Fruit fly (Drosophila melanogaster) whole organism, embryonic: ENCODE data around the gene CG2875.

Source experiments
- ATbp ChIP-seq: fragments of 200-800 bp; sonication (Bioruptor generic); optimal IDR thresholded peaks from 2 replicates; lab custom pipeline; 2017; ENCODE audit warnings: missing biosample characterization, mild to moderate bottlenecking, missing genetic modification characterization, missing genetic modification reagents
- C15 ChIP-seq: fragments of 200-800 bp; sonication (Bioruptor generic); IDR thresholded peaks from 3 replicates; pipeline ENCODE4 v1.3.6; 2022; ENCODE audit warnings: missing biosample characterization, missing genetic modification characterization
- CG10274 ChIP-seq: fragments of 200-800 bp; sonication (Bioruptor generic); optimal IDR thresholded peaks from 3 replicates; lab custom pipeline; 2017; ENCODE audit warnings: missing biosample characterization, mild to moderate bottlenecking, missing genetic modification characterization
- CG10366 ChIP-seq: fragments of 200-800 bp; sonication (Bioruptor generic); IDR thresholded peaks from 2 replicates; pipeline ENCODE4 v1.3.6; 2022; ENCODE audit warnings: missing biosample characterization, missing genetic modification characterization
- CG10979 ChIP-seq: fragments of 200-800 bp; sonication (Bioruptor generic); optimal IDR thresholded peaks from 2 replicates; lab custom pipeline; 2018; ENCODE audit warnings: missing biosample characterization, mild to moderate bottlenecking, missing genetic modification characterization, moderate library complexity
- CG11398 ChIP-seq: fragments of 200-800 bp; sonication (Bioruptor generic); optimal IDR thresholded peaks from 2 replicates; lab custom pipeline; 2016; ENCODE audit warnings: missing biosample characterization, missing genetic modification characterization
- CG13894 ChIP-seq: fragments of 200-800 bp; sonication (Bioruptor generic); optimal IDR thresholded peaks from 3 replicates; lab custom pipeline; 2018; ENCODE audit warnings: missing biosample characterization, mild to moderate bottlenecking, missing genetic modification characterization, moderate library complexity
- CG14667 ChIP-seq: fragments of 200-800 bp; sonication (Bioruptor generic); IDR thresholded peaks from 2 replicates; pipeline ENCODE4 v1.3.6; 2022; ENCODE audit warnings: missing biosample characterization, missing genetic modification characterization
- CG16863 ChIP-seq: fragments of 200-800 bp; sonication (Bioruptor generic); optimal IDR thresholded peaks from 3 replicates; lab custom pipeline; 2016; ENCODE audit warnings: missing biosample characterization, missing genetic modification characterization
- CG17361 ChIP-seq: fragments of 200-800 bp; sonication (Bioruptor generic); IDR thresholded peaks from 3 replicates; pipeline ENCODE4 v1.3.6; 2022; ENCODE audit warnings: missing biosample characterization, missing genetic modification characterization
- CG18599 ChIP-seq: fragments of 200-800 bp; sonication (Bioruptor generic); optimal IDR thresholded peaks from 3 replicates; lab custom pipeline; 2017; ENCODE audit warnings: missing biosample characterization, missing genetic modification characterization, mild to moderate bottlenecking, moderate library complexity, missing genetic modification reagents
- CG2712 ChIP-seq: fragments of 200-800 bp; optimal IDR thresholded peaks from 3 replicates; lab custom pipeline; 2019; ENCODE audit warnings: missing biosample characterization, mild to moderate bottlenecking, missing genetic modification characterization, moderate library complexity
- CG30403 ChIP-seq: fragments of 200-800 bp; sonication (Bioruptor generic); optimal IDR thresholded peaks from 3 replicates; lab custom pipeline; 2016; ENCODE audit warnings: missing biosample characterization, missing genetic modification characterization
- CG32532 ChIP-seq: fragments of 200-800 bp; sonication (Bioruptor generic); IDR thresholded peaks from 2 replicates; pipeline ENCODE4 v1.3.6; 2022; ENCODE audit warnings: missing biosample characterization, missing genetic modification characterization
- CG4328 ChIP-seq: fragments of 200-800 bp; sonication (Bioruptor generic); optimal IDR thresholded peaks from 3 replicates; lab custom pipeline; 2017; ENCODE audit warnings: missing biosample characterization, missing genetic modification reagents, missing genetic modification characterization
- CG5953 ChIP-seq: fragments of 200-800 bp; sonication (Bioruptor generic); IDR thresholded peaks from 2 replicates; pipeline ENCODE4 v1.3.6; 2022; ENCODE audit warnings: missing biosample characterization, missing genetic modification characterization
- CG7556 ChIP-seq: fragments of 200-800 bp; sonication (Bioruptor generic); optimal IDR thresholded peaks from 2 replicates; lab custom pipeline; 2017; ENCODE audit warnings: missing biosample characterization, mild to moderate bottlenecking, missing genetic modification characterization
- CG7745 ChIP-seq: fragments of 200-800 bp; sonication (Bioruptor generic); optimal IDR thresholded peaks from 2 replicates; lab custom pipeline; 2018; ENCODE audit warnings: missing biosample characterization, mild to moderate bottlenecking, missing genetic modification characterization, moderate library complexity
- CG7963 ChIP-seq: fragments of 200-800 bp; sonication (Bioruptor generic); IDR thresholded peaks from 3 replicates; pipeline ENCODE4 v1.3.6; 2022; ENCODE audit warnings: missing biosample characterization, missing genetic modification characterization; ENCODE audit not compliant: partially characterized antibody
- CG8388 ChIP-seq: fragments of 200-800 bp; sonication (Bioruptor generic); optimal IDR thresholded peaks from 2 replicates; lab custom pipeline; 2019; ENCODE audit warnings: missing biosample characterization, mild to moderate bottlenecking, missing genetic modification characterization, moderate library complexity
- CG8944 ChIP-seq: fragments of 200-800 bp; sonication (Bioruptor generic); optimal IDR thresholded peaks from 3 replicates; lab custom pipeline; 2016; ENCODE audit warnings: missing biosample characterization, missing genetic modification characterization
- CG9932 ChIP-seq: fragments of 200-800 bp; sonication (Bioruptor generic); IDR thresholded peaks from 2 replicates; pipeline ENCODE4 v1.3.6; 2022; ENCODE audit warnings: missing biosample characterization, missing genetic modification characterization
- D ChIP-seq, 2 experiments: fragments of 200-800 bp in 1 of 2; fragments of >200 bp in 1 of 2; sonication (Bioruptor generic) in 1 of 2; optimal IDR thresholded peaks; 2 replicates in 1 of 2; 3 replicates in 1 of 2; lab custom pipeline; 2017; ENCODE audit warnings: mild to moderate bottlenecking in 1 of 2, missing biosample characterization in 1 of 2, missing genetic modification characterization in 1 of 2, missing genetic modification reagents in 1 of 2
- Gsc ChIP-seq: fragments of 200-800 bp; sonication (Bioruptor generic); IDR thresholded peaks from 2 replicates; pipeline ENCODE4 v1.3.6; 2022; ENCODE audit warnings: missing biosample characterization, missing genetic modification characterization
- Hey ChIP-seq: fragments of 200-800 bp; sonication (Bioruptor generic); optimal IDR thresholded peaks from 3 replicates; lab custom pipeline; 2018; ENCODE audit warnings: missing biosample characterization, mild to moderate bottlenecking, missing genetic modification characterization
- Hr3 ChIP-seq: fragments of 200-800 bp; sonication (Bioruptor generic); optimal IDR thresholded peaks from 3 replicates; lab custom pipeline; 2016; ENCODE audit warnings: missing biosample characterization, missing genetic modification characterization
- NFAT ChIP-seq: fragments of 200-800 bp; sonication (Bioruptor generic); IDR thresholded peaks from 2 replicates; pipeline ENCODE4 v1.3.6; 2022; ENCODE audit warnings: missing biosample characterization, missing genetic modification characterization
- NfI ChIP-seq: fragments of 200-800 bp; sonication (Bioruptor generic); optimal IDR thresholded peaks from 3 replicates; lab custom pipeline; 2018; ENCODE audit warnings: missing biosample characterization, mild to moderate bottlenecking, missing genetic modification characterization, moderate library complexity
- Ravus ChIP-seq: fragments of 200-800 bp; sonication (Bioruptor generic); IDR thresholded peaks from 2 replicates; pipeline ENCODE4 v1.3.6; 2022; ENCODE audit warnings: missing biosample characterization, missing genetic modification characterization
- Ssrp ChIP-seq: fragments of 200-800 bp; sonication (Bioruptor generic); optimal IDR thresholded peaks from 2 replicates; lab custom pipeline; 2018; ENCODE audit warnings: missing biosample characterization, mild to moderate bottlenecking, missing genetic modification characterization, moderate library complexity
- ab ChIP-seq: fragments of 200-800 bp; sonication (Bioruptor generic); optimal IDR thresholded peaks from 2 replicates; lab custom pipeline; 2016; ENCODE audit warnings: missing biosample characterization, missing genetic modification characterization
- amos ChIP-seq: fragments of 200-800 bp; sonication (Bioruptor generic); IDR thresholded peaks from 2 replicates; pipeline ENCODE4 v1.3.6; 2022; ENCODE audit warnings: missing biosample characterization, missing genetic modification characterization; ENCODE audit not compliant: partially characterized antibody
- chif ChIP-seq, 2 experiments: fragments of 200-800 bp; sonication (Bioruptor generic); optimal IDR thresholded peaks; 3 replicates each; lab custom pipeline; 2016; ENCODE audit warnings: missing biosample characterization in 2 of 2, missing genetic modification characterization in 2 of 2
- chinmo ChIP-seq: fragments of 200-800 bp; sonication (Bioruptor generic); IDR thresholded peaks from 4 replicates; pipeline ENCODE4 v1.3.6; 2022; ENCODE audit warnings: missing biosample characterization, missing genetic modification characterization; ENCODE audit not compliant: partially characterized antibody
- crc ChIP-seq: fragments of 200-800 bp; sonication (Bioruptor generic); optimal IDR thresholded peaks from 2 replicates; lab custom pipeline; 2016; ENCODE audit warnings: missing biosample characterization, missing genetic modification characterization
- disco-r ChIP-seq: fragments of 200-800 bp; sonication (Bioruptor generic); optimal IDR thresholded peaks from 2 replicates; lab custom pipeline; 2016; ENCODE audit warnings: missing biosample characterization, missing genetic modification characterization
- fd96Cb ChIP-seq: fragments of 200-800 bp; sonication (Bioruptor generic); optimal IDR thresholded peaks from 2 replicates; lab custom pipeline; 2018; ENCODE audit warnings: missing biosample characterization, mild to moderate bottlenecking, missing genetic modification characterization, moderate library complexity
- gem ChIP-seq: fragments of 200-800 bp; sonication (Bioruptor generic); optimal IDR thresholded peaks from 2 replicates; lab custom pipeline; 2019; ENCODE audit warnings: missing biosample characterization, mild to moderate bottlenecking, missing genetic modification characterization, moderate library complexity
- ham ChIP-seq: fragments of 200-800 bp; sonication (Bioruptor generic); IDR thresholded peaks from 2 replicates; pipeline ENCODE4 v1.3.6; 2022; ENCODE audit warnings: missing biosample characterization, missing genetic modification characterization
- insv ChIP-seq, 2 experiments: fragments of 200-800 bp; sonication (Bioruptor generic); optimal IDR thresholded peaks; 3 replicates each; lab custom pipeline; 2016 to 2018; ENCODE audit warnings: missing biosample characterization in 2 of 2, missing genetic modification characterization in 2 of 2
- lab ChIP-seq: fragments of 200-800 bp; sonication (Bioruptor generic); optimal IDR thresholded peaks from 3 replicates; lab custom pipeline; 2017; ENCODE audit warnings: missing biosample characterization, missing genetic modification characterization, mild to moderate bottlenecking, moderate library complexity, missing genetic modification reagents
- lilli ChIP-seq: fragments of 200-800 bp; sonication (Bioruptor generic); optimal IDR thresholded peaks from 3 replicates; lab custom pipeline; 2016; ENCODE audit warnings: missing biosample characterization, missing genetic modification characterization
- lmd ChIP-seq: fragments of 200-800 bp; sonication (Bioruptor generic); IDR thresholded peaks from 2 replicates; pipeline ENCODE4 v1.3.6; 2022; ENCODE audit warnings: missing biosample characterization, missing genetic modification characterization
- nerfin-1 ChIP-seq: fragments of 200-800 bp; sonication (Bioruptor generic); optimal IDR thresholded peaks from 3 replicates; lab custom pipeline; 2019; ENCODE audit warnings: missing biosample characterization, mild to moderate bottlenecking, missing genetic modification characterization, moderate library complexity
- onecut ChIP-seq: fragments of 200-800 bp; sonication (Bioruptor generic); IDR thresholded peaks from 2 replicates; pipeline ENCODE4 v1.3.6; 2022; ENCODE audit warnings: missing biosample characterization, missing genetic modification characterization
- ranshi ChIP-seq: fragments of 200-800 bp; sonication (Bioruptor generic); IDR thresholded peaks from 2 replicates; pipeline ENCODE4 v1.3.6; 2022; ENCODE audit warnings: missing biosample characterization, missing genetic modification characterization
- rib ChIP-seq: fragments of 200-800 bp; sonication (Bioruptor generic); IDR thresholded peaks from 2 replicates; pipeline ENCODE4 v1.3.6; 2022; ENCODE audit warnings: missing biosample characterization, missing genetic modification characterization
- scrt ChIP-seq: fragments of 200-800 bp; sonication (Bioruptor generic); optimal IDR thresholded peaks from 2 replicates; lab custom pipeline; 2018; ENCODE audit warnings: missing biosample characterization, mild to moderate bottlenecking, missing genetic modification characterization, moderate library complexity
- sug ChIP-seq: fragments of 200-800 bp; optimal IDR thresholded peaks from 2 replicates; lab custom pipeline; 2019; ENCODE audit warnings: missing biosample characterization, mild to moderate bottlenecking, missing genetic modification characterization, moderate library complexity
- vfl ChIP-seq: fragments of 200-800 bp; sonication (Bioruptor generic); optimal IDR thresholded peaks from 2 replicates; lab custom pipeline; 2016; ENCODE audit warnings: missing biosample characterization, missing genetic modification characterization
- wdn ChIP-seq: fragments of 200-800 bp; sonication (Bioruptor generic); IDR thresholded peaks from 2 replicates; pipeline ENCODE4 v1.3.6; 2022; ENCODE audit warnings: missing biosample characterization, missing genetic modification characterization

The CG2875 gene

dm6 chrX:3538775-3539174 is 34.6 kb downstream of the CG2875 start (continued):
- no peak for TF ChIP-seq Hey (tag; lab: Kevin White, UChicago)
- TF ChIP-seq CG2712 (tag; lab: Kevin White, UChicago): peak; percentile 35
- no peak for TF ChIP-seq ab (GFP tag; lab: Kevin White, UChicago)
- TF ChIP-seq insv (GFP tag; optimal IDR thresholded peaks at IDR 0.05; lab: Kevin White, UChicago): no peak
- no peak for TF ChIP-seq CG13894
- TF ChIP-seq nerfin-1 (tag; lab: Kevin White, UChicago): no peak
- TF ChIP-seq gem: peak; percentile 42
- TF ChIP-seq NfI (GFP tag; lab: Kevin White, UChicago): no peak
- no peak for TF ChIP-seq vfl (GFP tag; lab: Kevin White, UChicago)
- TF ChIP-seq scrt (GFP tag; lab: Kevin White, UChicago): no peak
- TF ChIP-seq CG32532: peak; percentile 39; the same call in 1 of the 2 replicates
- no peak for TF ChIP-seq fd96Cb (tag; lab: Kevin White, UChicago)
- TF ChIP-seq C15 (GFP tag; lab: Robert Waterston, UW): no peak
- no peak for TF ChIP-seq chinmo (GFP tag; lab: Robert Waterston, UW)
- TF ChIP-seq ranshi (GFP tag; lab: Robert Waterston, UW): no peak
- no peak for TF ChIP-seq Gsc
- TF ChIP-seq NFAT (GFP tag; lab: Robert Waterston, UW): no peak
- no peak for TF ChIP-seq ATbp
- TF ChIP-seq amos (GFP tag; lab: Robert Waterston, UW): no peak
- no peak for TF ChIP-seq CG5953 (GFP tag; lab: Robert Waterston, UW)
- no peak for TF ChIP-seq wdn
- no peak for TF ChIP-seq CG17361 (GFP tag; lab: Robert Waterston, UW)
- peak; percentile 59 for TF ChIP-seq lmd (GFP tag; lab: Robert Waterston, UW)
- no peak for TF ChIP-seq CG10274 (GFP tag; lab: Kevin White, UChicago)
- no peak for TF ChIP-seq D (optimal IDR thresholded peaks at IDR 0.05; lab: Kevin White, UChicago)
- TF ChIP-seq D (GFP tag; optimal IDR thresholded peaks at IDR 0.05; lab: Kevin White, UChicago): no peak
- TF ChIP-seq CG18599 (GFP tag; lab: Kevin White, UChicago): no peak
- no peak for TF ChIP-seq CG8388 (GFP tag; lab: Kevin White, UChicago)
- TF ChIP-seq CG9932: peak; percentile 36
- TF ChIP-seq CG14667 (GFP tag; lab: Robert Waterston, UW): no peak
- TF ChIP-seq CG10979 (tag; lab: Kevin White, UChicago): no peak
- TF ChIP-seq CG10366 (GFP tag; lab: Robert Waterston, UW): peak; percentile 50
- TF ChIP-seq Ssrp (tag; lab: Kevin White, UChicago): no peak
- no peak for TF ChIP-seq CG11398 (GFP tag; lab: Kevin White, UChicago)
- TF ChIP-seq CG7556 (GFP tag; lab: Kevin White, UChicago): peak; percentile 16
- TF ChIP-seq onecut (GFP tag; lab: Robert Waterston, UW): no peak
- TF ChIP-seq CG7963 (GFP tag; lab: Robert Waterston, UW): no peak
- TF ChIP-seq CG16863: peak; percentile 60
- TF ChIP-seq CG8944 (GFP tag; lab: Kevin White, UChicago): peak; percentile 37
- no peak for TF ChIP-seq rib (GFP tag; lab: Robert Waterston, UW)
- TF ChIP-seq Ravus (GFP tag; lab: Robert Waterston, UW): no peak
- TF ChIP-seq chif (GFP tag; optimal IDR thresholded peaks at IDR 0.05; lab: Kevin White, UChicago): peak; percentile 29 to 43
- TF ChIP-seq crc (GFP tag; lab: Kevin White, UChicago): no peak
- no peak for TF ChIP-seq CG7745
- peak; percentile 43 for TF ChIP-seq CG30403 (GFP tag; lab: Kevin White, UChicago)
- TF ChIP-seq sug (tag; lab: Kevin White, UChicago): no peak
- TF ChIP-seq ham: no peak
- peak; percentile 7 for TF ChIP-seq Hr3
- TF ChIP-seq CG4328: no peak
- no peak for TF ChIP-seq disco-r (GFP tag; lab: Kevin White, UChicago)
- peak; percentile 33 for TF ChIP-seq lilli (GFP tag; lab: Kevin White, UChicago)
- TF ChIP-seq lab (GFP tag; lab: Kevin White, UChicago): no peak
